Fruit fly (Drosophila melanogaster) whole organism, embryonic: ENCODE data around the gene CG31268.
A peak's percentile ranks its signal among the peaks of the same experiment; 100 is the strongest.

Experiments used
- ATbp ChIP-seq: fragments of 200-800 bp; sonication (Bioruptor generic); optimal IDR thresholded peaks from 2 replicates; lab custom pipeline; 2017; ENCODE audit warnings: missing biosample characterization, mild to moderate bottlenecking, missing genetic modification characterization, missing genetic modification reagents
- Antp ChIP-seq: fragments of 200-800 bp; sonication (Bioruptor generic); optimal IDR thresholded peaks from 3 replicates; lab custom pipeline; 2016; ENCODE audit warnings: missing biosample characterization, missing genetic modification characterization
- Atf3 ChIP-seq: fragments of 200-800 bp; sonication (Bioruptor generic); optimal IDR thresholded peaks from 3 replicates; lab custom pipeline; 2016; ENCODE audit warnings: missing biosample characterization, missing genetic modification characterization
- B-H2 ChIP-seq: fragments of 200-800 bp; sonication (Bioruptor generic); optimal IDR thresholded peaks from 2 replicates; lab custom pipeline; 2018; ENCODE audit warnings: missing biosample characterization, mild to moderate bottlenecking, missing genetic modification characterization
- Blimp-1 ChIP-seq: fragments of 200-800 bp; sonication (Bioruptor generic); optimal IDR thresholded peaks from 3 replicates; lab custom pipeline; 2018; ENCODE audit warnings: missing biosample characterization, missing genetic modification characterization, mild to moderate bottlenecking, moderate library complexity, missing genetic modification reagents
- C15 ChIP-seq: fragments of 200-800 bp; sonication (Bioruptor generic); IDR thresholded peaks from 3 replicates; pipeline ENCODE4 v1.3.6; 2022; ENCODE audit warnings: missing biosample characterization, missing genetic modification characterization
- CG11398 ChIP-seq: fragments of 200-800 bp; sonication (Bioruptor generic); optimal IDR thresholded peaks from 2 replicates; lab custom pipeline; 2016; ENCODE audit warnings: missing biosample characterization, missing genetic modification characterization
- CG11560 ChIP-seq: fragments of 200-800 bp; sonication (Bioruptor generic); IDR thresholded peaks from 3 replicates; pipeline ENCODE4 v1.3.6; 2022; ENCODE audit warnings: missing biosample characterization, missing genetic modification characterization
- CG12744 ChIP-seq: fragments of 200-800 bp; sonication (Bioruptor generic); optimal IDR thresholded peaks from 2 replicates; lab custom pipeline; 2016; ENCODE audit warnings: missing biosample characterization, missing genetic modification characterization
- CG13424 ChIP-seq: fragments of 200-800 bp; sonication (Bioruptor generic); optimal IDR thresholded peaks from 2 replicates; lab custom pipeline; 2019; ENCODE audit warnings: missing biosample characterization, mild to moderate bottlenecking, missing genetic modification characterization, moderate library complexity
- CG17829 ChIP-seq: fragments of 200-800 bp; optimal IDR thresholded peaks from 2 replicates; lab custom pipeline; 2019; ENCODE audit warnings: missing biosample characterization, mild to moderate bottlenecking, missing genetic modification characterization, moderate library complexity
- CG31224 ChIP-seq: fragments of 200-800 bp; sonication (Bioruptor generic); IDR thresholded peaks from 2 replicates; pipeline ENCODE4 v1.3.6; 2022; ENCODE audit warnings: missing biosample characterization, missing genetic modification characterization
- CG31441 ChIP-seq: fragments of 200-800 bp; sonication (Bioruptor generic); IDR thresholded peaks from 2 replicates; pipeline ENCODE4 v1.3.6; 2022; ENCODE audit warnings: missing biosample characterization, missing genetic modification characterization
- CG42726 ChIP-seq: fragments of 200-800 bp; sonication (Bioruptor generic); IDR thresholded peaks from 2 replicates; pipeline ENCODE4 v1.3.6; 2022; ENCODE audit warnings: missing biosample characterization, missing genetic modification characterization; ENCODE audit not compliant: partially characterized antibody
- CG4424 ChIP-seq: fragments of 200-800 bp; sonication (Bioruptor generic); optimal IDR thresholded peaks from 3 replicates; lab custom pipeline; 2016; ENCODE audit warnings: missing biosample characterization, missing genetic modification characterization
- CG4617 ChIP-seq: fragments of 200-800 bp; sonication (Bioruptor generic); optimal IDR thresholded peaks from 3 replicates; lab custom pipeline; 2016; ENCODE audit warnings: missing biosample characterization, missing genetic modification characterization, borderline replicate concordance
- CG8359 ChIP-seq: fragments of 200-800 bp; sonication (Bioruptor generic); optimal IDR thresholded peaks from 2 replicates; lab custom pipeline; 2017; ENCODE audit warnings: missing biosample characterization, mild to moderate bottlenecking, missing genetic modification characterization, borderline replicate concordance
- Dad ChIP-seq: fragments of 200-800 bp; sonication (Bioruptor generic); optimal IDR thresholded peaks from 3 replicates; lab custom pipeline; 2016; ENCODE audit warnings: missing biosample characterization, missing genetic modification characterization
- Dip2 ChIP-seq: fragments of 200-800 bp; sonication (Bioruptor generic); IDR thresholded peaks from 2 replicates; pipeline ENCODE4 v1.3.6; 2022; ENCODE audit warnings: missing biosample characterization, missing genetic modification characterization
- Gug ChIP-seq: fragments of 200-800 bp; sonication (Bioruptor generic); IDR thresholded peaks from 4 replicates; pipeline ENCODE4 v1.3.6; 2022; ENCODE audit warnings: missing biosample characterization, missing genetic modification characterization
- HLH3B ChIP-seq: fragments of 200-800 bp; sonication (Bioruptor generic); IDR thresholded peaks from 2 replicates; pipeline ENCODE4 v1.3.6; 2022; ENCODE audit warnings: missing biosample characterization, missing genetic modification characterization
- HLH4C ChIP-seq: fragments of 200-800 bp; sonication (Bioruptor generic); IDR thresholded peaks from 3 replicates; pipeline ENCODE4 v1.3.6; 2022; ENCODE audit warnings: missing biosample characterization, missing genetic modification characterization; ENCODE audit not compliant: partially characterized antibody
- MTF-1 ChIP-seq: fragments of 200-800 bp; sonication (Bioruptor generic); optimal IDR thresholded peaks from 2 replicates; lab custom pipeline; 2018; ENCODE audit warnings: missing biosample characterization, mild to moderate bottlenecking, missing genetic modification characterization, borderline replicate concordance
- Max ChIP-seq: fragments of 200-800 bp; sonication (Bioruptor generic); optimal IDR thresholded peaks from 2 replicates; lab custom pipeline; 2016; ENCODE audit warnings: missing biosample characterization, mild to moderate bottlenecking, missing genetic modification characterization
- Mrtf ChIP-seq: fragments of 200-800 bp; sonication (Bioruptor generic); IDR thresholded peaks from 3 replicates; pipeline ENCODE4 v1.3.6; 2022; ENCODE audit warnings: missing biosample characterization, missing genetic modification characterization
- Myb ChIP-seq: fragments of 200-800 bp; sonication (Bioruptor generic); optimal IDR thresholded peaks from 2 replicates; lab custom pipeline; 2016; ENCODE audit warnings: missing biosample characterization, missing genetic modification characterization
- Optix ChIP-seq: fragments of 200-800 bp; sonication (Bioruptor generic); IDR thresholded peaks from 3 replicates; pipeline ENCODE4 v1.3.6; 2022; ENCODE audit warnings: missing biosample characterization, missing genetic modification characterization
- Sox102F ChIP-seq: fragments of 200-800 bp; sonication (Bioruptor generic); optimal IDR thresholded peaks from 2 replicates; lab custom pipeline; 2018; ENCODE audit warnings: missing biosample characterization, mild to moderate bottlenecking, missing genetic modification characterization, moderate library complexity
- Spps ChIP-seq: fragments of 200-800 bp; sonication (Bioruptor generic); optimal IDR thresholded peaks from 2 replicates; lab custom pipeline; 2018; ENCODE audit warnings: missing biosample characterization, mild to moderate bottlenecking, missing genetic modification characterization
- Trl ChIP-seq, 3 experiments: fragments of >200 bp in 2 of 3; fragments of 200-800 bp in 1 of 3; sonication (Bioruptor generic) in 1 of 3; optimal IDR thresholded peaks; 2 replicates in 1 of 3; 3 replicates in 2 of 3; lab custom pipeline; 2016 to 2017; ENCODE audit warnings: missing biosample characterization in 1 of 3, missing genetic modification characterization in 1 of 3
- aop ChIP-seq: fragments of 200-800 bp; sonication (Bioruptor generic); IDR thresholded peaks from 2 replicates; pipeline ENCODE4 v1.3.6; 2022; ENCODE audit warnings: missing biosample characterization, missing genetic modification characterization
- ara ChIP-seq: fragments of 200-800 bp; sonication (Bioruptor generic); IDR thresholded peaks from 2 replicates; pipeline ENCODE4 v1.3.6; 2022; ENCODE audit warnings: missing biosample characterization, missing genetic modification characterization
- az2 ChIP-seq: fragments of 200-800 bp; sonication (Bioruptor generic); optimal IDR thresholded peaks from 3 replicates; lab custom pipeline; 2016; ENCODE audit warnings: missing biosample characterization, missing genetic modification characterization
- dysf ChIP-seq: fragments of 200-800 bp; sonication (Bioruptor generic); IDR thresholded peaks from 3 replicates; pipeline ENCODE4 v1.3.6; 2022; ENCODE audit warnings: missing biosample characterization, missing genetic modification characterization
- fd64A ChIP-seq: fragments of 200-800 bp; sonication (Bioruptor generic); optimal IDR thresholded peaks from 3 replicates; lab custom pipeline; 2018; ENCODE audit warnings: missing biosample characterization, mild to moderate bottlenecking, missing genetic modification characterization
- fru ChIP-seq: fragments of >200 bp; optimal IDR thresholded peaks from 2 replicates; lab custom pipeline; 2017
- ftz-f1 ChIP-seq: fragments of 200-800 bp; sonication (Bioruptor generic); optimal IDR thresholded peaks from 2 replicates; lab custom pipeline; 2016; ENCODE audit warnings: missing biosample characterization, missing genetic modification characterization
- gcm2 ChIP-seq: fragments of 200-800 bp; sonication (Bioruptor generic); optimal IDR thresholded peaks from 2 replicates; lab custom pipeline; 2016; ENCODE audit warnings: missing biosample characterization, missing genetic modification characterization
- gsb-n ChIP-seq: fragments of 200-800 bp; sonication (Bioruptor generic); optimal IDR thresholded peaks from 3 replicates; lab custom pipeline; 2018; ENCODE audit warnings: missing biosample characterization, mild to moderate bottlenecking, missing genetic modification characterization
- insv ChIP-seq, 2 experiments: fragments of 200-800 bp; sonication (Bioruptor generic); optimal IDR thresholded peaks; 3 replicates each; lab custom pipeline; 2016 to 2018; ENCODE audit warnings: missing biosample characterization in 2 of 2, missing genetic modification characterization in 2 of 2
- klu ChIP-seq: fragments of 200-800 bp; sonication (Bioruptor generic); IDR thresholded peaks from 2 replicates; pipeline ENCODE4 v1.3.6; 2022; ENCODE audit warnings: missing biosample characterization, missing genetic modification characterization
- lola ChIP-seq, 3 experiments: fragments of >200 bp in 2 of 3; fragments of 200-800 bp in 1 of 3; sonication (Bioruptor generic) in 1 of 3; optimal IDR thresholded peaks; 2 replicates each; lab custom pipeline; 2017 to 2019; ENCODE audit warnings: missing biosample characterization in 3 of 3, missing genetic modification characterization in 3 of 3, mild to moderate bottlenecking in 1 of 3, moderate library complexity in 1 of 3
- luna ChIP-seq: fragments of 200-800 bp; sonication (Bioruptor generic); optimal IDR thresholded peaks from 2 replicates; lab custom pipeline; 2016; ENCODE audit warnings: missing biosample characterization, missing genetic modification characterization
- nmo ChIP-seq: fragments of 200-800 bp; sonication (Bioruptor generic); optimal IDR thresholded peaks from 2 replicates; lab custom pipeline; 2018; ENCODE audit warnings: missing biosample characterization, mild to moderate bottlenecking, missing genetic modification characterization, moderate library complexity
- peb ChIP-seq: fragments of 200-800 bp; sonication (Bioruptor generic); IDR thresholded peaks from 2 replicates; pipeline ENCODE4 v1.3.6; 2022; ENCODE audit warnings: missing biosample characterization, missing genetic modification characterization
- phol ChIP-seq: fragments of 200-800 bp; sonication (Bioruptor generic); optimal IDR thresholded peaks from 3 replicates; lab custom pipeline; 2018; ENCODE audit warnings: missing biosample characterization, mild to moderate bottlenecking, missing genetic modification characterization, moderate library complexity
- psq ChIP-seq: fragments of 200-800 bp; sonication (Bioruptor generic); optimal IDR thresholded peaks from 2 replicates; lab custom pipeline; 2017; ENCODE audit warnings: missing biosample characterization, missing genetic modification characterization
- seq ChIP-seq: fragments of 200-800 bp; sonication (Bioruptor generic); IDR thresholded peaks from 2 replicates; pipeline ENCODE4 v1.3.6; 2022; ENCODE audit warnings: missing biosample characterization, missing genetic modification characterization
- shn ChIP-seq: fragments of 200-800 bp; sonication (Bioruptor generic); optimal IDR thresholded peaks from 3 replicates; lab custom pipeline; 2016; ENCODE audit warnings: missing biosample characterization, missing genetic modification characterization
- tgo ChIP-seq: fragments of 200-800 bp; sonication (Bioruptor generic); IDR thresholded peaks from 3 replicates; pipeline ENCODE4 v1.3.6; 2022; ENCODE audit warnings: missing biosample characterization, missing genetic modification characterization
- trem ChIP-seq: fragments of 200-800 bp; optimal IDR thresholded peaks from 3 replicates; lab custom pipeline; 2019; ENCODE audit warnings: missing biosample characterization, mild to moderate bottlenecking, missing genetic modification characterization, moderate library complexity

Gene CG31268

DNA sequence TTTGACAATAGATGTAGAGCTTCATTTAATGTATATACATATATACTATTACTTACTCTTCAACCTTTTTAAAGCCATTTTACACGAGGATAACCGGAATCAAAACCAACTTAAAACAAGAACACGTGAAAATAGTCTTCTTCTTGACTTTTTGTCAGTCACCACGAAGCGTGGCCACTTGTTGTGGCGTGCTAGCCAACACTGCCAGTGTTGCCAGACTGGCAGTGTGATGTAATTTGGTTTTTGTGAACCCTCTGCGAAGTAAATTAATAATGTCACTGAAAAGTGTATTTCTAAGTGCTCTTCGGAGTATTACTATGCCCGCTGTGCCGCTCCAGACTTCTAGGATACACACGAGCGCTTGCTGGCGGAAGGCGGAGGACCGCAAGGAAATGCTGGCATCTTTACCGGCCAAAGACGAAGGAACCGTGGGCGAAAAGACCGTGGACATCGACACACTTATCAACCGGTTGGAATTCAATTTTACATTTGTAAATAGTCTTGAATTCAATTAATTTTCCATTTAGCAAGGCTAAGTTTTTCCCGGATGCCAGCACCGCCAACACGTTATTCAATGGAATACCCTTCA, 41.0 kb downstream of the CG31268 start, which contains the start of the genes Ns1 and mRpS11 (continued):
- TF ChIP-seq fru (lab: Kevin White, UChicago) (no peak), Antp (GFP tag; lab: Kevin White, UChicago) (peak; percentile 37), HLH4C (GFP tag; lab: Robert Waterston, UW) (no peak), dysf (GFP tag; lab: Robert Waterston, UW) (no peak), nmo (GFP tag; lab: Kevin White, UChicago) (peak; percentile 57), Blimp-1 (no peak), ftz-f1 (GFP tag; lab: Kevin White, UChicago) (peak; percentile 42), shn (GFP tag; lab: Kevin White, UChicago) (peak; percentile 30), Myb (GFP tag; lab: Kevin White, UChicago) (peak; percentile 50), CG4617 (GFP tag; lab: Kevin White, UChicago) (peak; percentile 96), Mrtf (GFP tag; lab: Robert Waterston, UW) (no peak), Trl (optimal IDR thresholded peaks at IDR 0.05; lab: Kevin White, UChicago) (no peak), Trl (GFP tag; optimal IDR thresholded peaks at IDR 0.05; lab: Kevin White, UChicago) (peak; percentile 39), Optix (GFP tag; lab: Robert Waterston, UW) (no peak), C15 (no peak), luna (no peak), ara (GFP tag; lab: Robert Waterston, UW) (no peak), lola (GFP tag; optimal IDR thresholded peaks at IDR 0.05; lab: Kevin White, UChicago) (no peak), az2 (GFP tag; lab: Kevin White, UChicago) (no peak), CG4424 (peak; percentile 37), psq (GFP tag; lab: Kevin White, UChicago) (no peak), Dad (GFP tag; lab: Kevin White, UChicago) (peak; percentile 70), aop (no peak), Atf3 (GFP tag; lab: Kevin White, UChicago) (no peak), insv (GFP tag; optimal IDR thresholded peaks at IDR 0.05; lab: Kevin White, UChicago) (peak in 1 of 2 experiments; percentile 11), Dip2 (no peak), Max (GFP tag; lab: Kevin White, UChicago) (peak; percentile 93), CG31441 (GFP tag; lab: Robert Waterston, UW) (no peak), fd64A (GFP tag; lab: Kevin White, UChicago) (no peak), Spps (tag; lab: Kevin White, UChicago) (no peak), CG31224 (no peak), CG11398 (GFP tag; lab: Kevin White, UChicago) (peak; percentile 1), peb (GFP tag; lab: Robert Waterston, UW) (no peak), B-H2 (GFP tag; lab: Kevin White, UChicago) (peak; percentile 68), trem (tag; lab: Kevin White, UChicago) (peak; percentile 64), klu (GFP tag; lab: Robert Waterston, UW) (no peak), MTF-1 (no peak), tgo (no peak), CG17829 (tag; lab: Kevin White, UChicago) (peak; percentile 49), Sox102F (no peak), ATbp (GFP tag; lab: Kevin White, UChicago) (no peak), gsb-n (tag; lab: Kevin White, UChicago) (peak; percentile 30), gcm2 (GFP tag; lab: Kevin White, UChicago) (no peak), phol (tag; lab: Kevin White, UChicago) (peak; percentile 51), CG42726 (no peak), Gug (GFP tag; lab: Robert Waterston, UW) (no peak; the same call in 3 of the 4 replicates), HLH3B (GFP tag; lab: Robert Waterston, UW) (no peak), CG11560 (no peak), CG12744 (GFP tag; lab: Kevin White, UChicago) (no peak), CG8359 (GFP tag; lab: Kevin White, UChicago) (no peak), CG13424 (tag; lab: Kevin White, UChicago) (peak; percentile 14), seq (GFP tag; lab: Robert Waterston, UW) (0 out of 2 replicates have a peak, but pooled peaks have one; percentile 15)
